Fruit fly (Drosophila melanogaster) whole organism, larva: ENCODE data around the gene CG32855.

Experiments used
- noc ChIP-seq: fragments of 200-800 bp; sonication (Bioruptor generic); optimal IDR thresholded peaks from 3 replicates; lab custom pipeline; 2019; ENCODE audit warnings: missing biosample characterization, mild to moderate bottlenecking, missing genetic modification characterization, moderate library complexity

CG32855 gene

dm6 chr3R:16039557-16039956, 41.2 kb downstream of the CG32855 start:
- TF ChIP-seq noc (tag; lab: Kevin White, UChicago), result no peak

- TF ChIP-seq noc (tag; lab: Kevin White, UChicago), result no peak
Observed at dm6 chr3R:16038049-16038448, 42.7 kb downstream of the CG32855 start.

- no peak for TF ChIP-seq noc (tag; lab: Kevin White, UChicago)
Observed at dm6 chr3R:16034186-16034585, 46.6 kb downstream of the CG32855 start.

- no peak for TF ChIP-seq noc (tag; lab: Kevin White, UChicago)
Observed at dm6 chr3R:16033727-16034126, 47.1 kb downstream of the CG32855 start.

dm6 chr3R:16030445-16030844, 50.3 kb downstream of the CG32855 start:
- no peak for TF ChIP-seq noc (tag; lab: Kevin White, UChicago)

dm6 chr3R:16029584-16029983, 51.2 kb downstream of the CG32855 start:
- no peak for TF ChIP-seq noc (tag; lab: Kevin White, UChicago)
